Worm (Caenorhabditis elegans) whole organism, L3 larva: Measurements from ENCODE around the gene C50F4.10.

Experiments used
- R02D3.7 ChIP-seq: fragments of 150-350 bp; optimal IDR thresholded peaks from 2 replicates; lab custom pipeline; 2014; ENCODE audit warnings: missing biosample characterization, missing genetic modification characterization
- ZK546.5 ChIP-seq: sonication (generic microtip); optimal IDR thresholded peaks from 2 replicates; lab custom pipeline; 2017; ENCODE audit warnings: missing biosample characterization, missing genetic modification characterization
- aly-2 ChIP-seq: fragments of 150-350 bp; optimal IDR thresholded peaks from 2 replicates; lab custom pipeline; 2014; ENCODE audit warnings: missing biosample characterization, missing genetic modification characterization
- ama-1 ChIP-seq: fragments of 150-350 bp; optimal IDR thresholded peaks from 2 replicates; lab custom pipeline; 2018
- ceh-16 ChIP-seq: sonication (generic microtip); optimal IDR thresholded peaks from 2 replicates; lab custom pipeline; 2017; ENCODE audit warnings: missing biosample characterization, missing genetic modification characterization
- ceh-28 ChIP-seq: fragments of 150-350 bp; optimal IDR thresholded peaks from 2 replicates; lab custom pipeline; 2014; ENCODE audit warnings: missing biosample characterization, missing genetic modification reagents, missing genetic modification characterization
- ceh-82 ChIP-seq: fragments of 150-350 bp; optimal IDR thresholded peaks from 2 replicates; lab custom pipeline; 2014; ENCODE audit warnings: missing biosample characterization, missing genetic modification characterization
- ceh-9 ChIP-seq: sonication (generic microtip); optimal IDR thresholded peaks from 2 replicates; lab custom pipeline; 2018; ENCODE audit warnings: missing biosample characterization, missing genetic modification characterization
- daf-12 ChIP-seq: fragments of 150-350 bp; optimal IDR thresholded peaks from 2 replicates; lab custom pipeline; 2014; ENCODE audit warnings: missing biosample characterization, missing genetic modification reagents, missing genetic modification characterization
- egl-27 ChIP-seq: sonication (generic microtip); optimal IDR thresholded peaks from 4 replicates; lab custom pipeline; 2017; ENCODE audit warnings: missing biosample characterization, missing genetic modification reagents, missing genetic modification characterization
- egl-5 ChIP-seq: fragments of 150-350 bp; optimal IDR thresholded peaks from 2 replicates; lab custom pipeline; 2017; ENCODE audit warnings: missing biosample characterization, missing genetic modification reagents, missing genetic modification characterization, inconsistent platforms
- elt-1 ChIP-seq: fragments of 150-350 bp; optimal IDR thresholded peaks from 2 replicates; lab custom pipeline; 2014; ENCODE audit warnings: missing biosample characterization, missing genetic modification characterization
- elt-2 ChIP-seq: sonication (generic microtip); optimal IDR thresholded peaks from 2 replicates; lab custom pipeline; 2016; ENCODE audit warnings: missing genetic modification reagents, mild to moderate bottlenecking, missing genetic modification characterization, missing compliant biosample characterization
- elt-3 ChIP-seq, 3 experiments: fragments of 150-350 bp in 1 of 3; sonication (generic microtip) in 2 of 3; optimal IDR thresholded peaks; 2 replicates in 2 of 3; 4 replicates in 1 of 3; lab custom pipeline; 2014 to 2017; ENCODE audit warnings: missing biosample characterization in 3 of 3, missing genetic modification characterization in 3 of 3
- eor-1 ChIP-seq, 2 experiments: fragments of 150-350 bp; optimal IDR thresholded peaks; 2 replicates each; lab custom pipeline; 2014 to 2018; ENCODE audit warnings: missing biosample characterization in 2 of 2, missing genetic modification characterization in 2 of 2
- fkh-10 ChIP-seq: sonication (generic microtip); optimal IDR thresholded peaks from 2 replicates; lab custom pipeline; 2017; ENCODE audit warnings: missing biosample characterization, missing genetic modification reagents, missing genetic modification characterization
- fkh-2 ChIP-seq: fragments of 150-350 bp; optimal IDR thresholded peaks from 2 replicates; lab custom pipeline; 2014; ENCODE audit warnings: missing biosample characterization, missing genetic modification reagents, missing genetic modification characterization
- fos-1 ChIP-seq: fragments of 150-350 bp; optimal IDR thresholded peaks from 2 replicates; lab custom pipeline; 2014; ENCODE audit warnings: missing biosample characterization, missing genetic modification characterization
- hmg-11 ChIP-seq: sonication (generic microtip); optimal IDR thresholded peaks from 2 replicates; lab custom pipeline; 2016; ENCODE audit warnings: missing genetic modification characterization, missing compliant biosample characterization
- jun-1 ChIP-seq: fragments of 150-350 bp; optimal IDR thresholded peaks from 2 replicates; lab custom pipeline; 2014; ENCODE audit warnings: missing biosample characterization, missing genetic modification reagents, missing genetic modification characterization
- lin-15B ChIP-seq: fragments of 150-350 bp; optimal IDR thresholded peaks from 2 replicates; lab custom pipeline; 2014; ENCODE audit warnings: missing biosample characterization, missing genetic modification characterization
- lin-39 ChIP-seq: fragments of 150-350 bp; optimal IDR thresholded peaks from 2 replicates; lab custom pipeline; 2018; ENCODE audit warnings: missing biosample characterization, missing genetic modification reagents, missing genetic modification characterization
- lsy-12 ChIP-seq: sonication (generic microtip); optimal IDR thresholded peaks from 2 replicates; lab custom pipeline; 2016; ENCODE audit warnings: mild to moderate bottlenecking, missing genetic modification characterization, missing compliant biosample characterization
- mdl-1 ChIP-seq: fragments of 150-350 bp; optimal IDR thresholded peaks from 2 replicates; lab custom pipeline; 2014; ENCODE audit warnings: missing biosample characterization, missing genetic modification characterization
- mml-1 ChIP-seq: fragments of 150-350 bp; sonication (generic microtip); optimal IDR thresholded peaks from 3 replicates; lab custom pipeline; 2014; ENCODE audit warnings: missing biosample characterization, missing genetic modification characterization
- nfya-1 ChIP-seq: sonication (generic microtip); optimal IDR thresholded peaks from 2 replicates; lab custom pipeline; 2017; ENCODE audit warnings: missing genetic modification characterization, mild to moderate bottlenecking, missing compliant biosample characterization, antibody characterized with exemption, moderate library complexity; ENCODE audit not compliant: insufficient read depth
- nhr-11 ChIP-seq: fragments of 150-350 bp; optimal IDR thresholded peaks from 2 replicates; lab custom pipeline; 2014; ENCODE audit warnings: missing biosample characterization, missing genetic modification characterization
- nhr-12 ChIP-seq: fragments of 150-350 bp; optimal IDR thresholded peaks from 2 replicates; lab custom pipeline; 2014; ENCODE audit warnings: missing biosample characterization, missing genetic modification characterization
- nhr-23 ChIP-seq: fragments of 150-350 bp; optimal IDR thresholded peaks from 2 replicates; lab custom pipeline; 2014; ENCODE audit warnings: missing biosample characterization, missing genetic modification reagents, missing genetic modification characterization
- nhr-237 ChIP-seq: fragments of 150-350 bp; optimal IDR thresholded peaks from 2 replicates; lab custom pipeline; 2014; ENCODE audit warnings: missing biosample characterization, missing genetic modification characterization
- nhr-25 ChIP-seq: sonication (generic microtip); optimal IDR thresholded peaks from 2 replicates; lab custom pipeline; 2017; ENCODE audit warnings: missing biosample characterization, missing genetic modification characterization
- nhr-28 ChIP-seq: fragments of 150-350 bp; optimal IDR thresholded peaks from 2 replicates; lab custom pipeline; 2014; ENCODE audit warnings: missing biosample characterization, missing genetic modification characterization
- nhr-43 ChIP-seq: sonication (generic microtip); optimal IDR thresholded peaks from 2 replicates; lab custom pipeline; 2016; ENCODE audit warnings: mild to moderate bottlenecking, missing genetic modification characterization, missing compliant biosample characterization; ENCODE audit not compliant: poor library complexity, severe bottlenecking
- nhr-67 ChIP-seq: fragments of 150-350 bp; optimal IDR thresholded peaks from 2 replicates; lab custom pipeline; 2014; ENCODE audit warnings: missing biosample characterization, missing genetic modification characterization
- nhr-76 ChIP-seq: fragments of 150-350 bp; sonication (generic microtip); optimal IDR thresholded peaks from 5 replicates; lab custom pipeline; 2014; ENCODE audit warnings: missing biosample characterization, missing genetic modification characterization
- nhr-77 ChIP-seq: fragments of 150-350 bp; optimal IDR thresholded peaks from 2 replicates; lab custom pipeline; 2014; ENCODE audit warnings: missing biosample characterization, missing genetic modification characterization
- pha-4 ChIP-seq: fragments of 150-350 bp; optimal IDR thresholded peaks from 2 replicates; lab custom pipeline; 2014; ENCODE audit warnings: missing biosample characterization, missing genetic modification reagents, missing genetic modification characterization
- pqm-1 ChIP-seq: fragments of 150-350 bp; optimal IDR thresholded peaks from 2 replicates; lab custom pipeline; 2017; ENCODE audit warnings: missing biosample characterization, missing genetic modification characterization, inconsistent platforms
- sea-2 ChIP-seq: fragments of 150-350 bp; sonication (generic microtip); optimal IDR thresholded peaks from 4 replicates; lab custom pipeline; 2014; ENCODE audit warnings: missing biosample characterization, missing genetic modification reagents, missing genetic modification characterization
- skn-1 ChIP-seq: fragments of 150-350 bp; optimal IDR thresholded peaks from 2 replicates; lab custom pipeline; 2014; ENCODE audit warnings: missing biosample characterization, missing genetic modification characterization
- snpc-4 ChIP-seq: fragments of 150-350 bp; optimal IDR thresholded peaks from 2 replicates; lab custom pipeline; 2014; ENCODE audit warnings: missing biosample characterization, missing genetic modification characterization
- tbx-2 ChIP-seq: sonication (generic microtip); optimal IDR thresholded peaks from 2 replicates; lab custom pipeline; 2016; ENCODE audit warnings: mild to moderate bottlenecking, missing genetic modification characterization, missing compliant biosample characterization
- unc-39 ChIP-seq: sonication (generic microtip); optimal IDR thresholded peaks from 4 replicates; lab custom pipeline; 2017; ENCODE audit warnings: missing biosample characterization, missing genetic modification characterization
- unc-62 ChIP-seq: fragments of 150-350 bp; sonication (generic microtip); optimal IDR thresholded peaks from 4 replicates; lab custom pipeline; 2014; ENCODE audit warnings: missing biosample characterization, missing genetic modification reagents, missing genetic modification characterization
- zag-1 ChIP-seq: fragments of 150-350 bp; optimal IDR thresholded peaks from 2 replicates; lab custom pipeline; 2014; ENCODE audit warnings: missing biosample characterization, missing genetic modification characterization
- ztf-11 ChIP-seq: fragments of 150-350 bp; optimal IDR thresholded peaks from 2 replicates; lab custom pipeline; 2014; ENCODE audit warnings: missing biosample characterization, missing genetic modification characterization
- ztf-4 ChIP-seq: fragments of 150-350 bp; optimal IDR thresholded peaks from 2 replicates; lab custom pipeline; 2014; ENCODE audit warnings: missing biosample characterization, missing genetic modification characterization

The C50F4.10 gene

ce11 chrV:9506931-9507330 is 24.4 kb downstream of the C50F4.10 start:
- peak; percentile 80 for TF ChIP-seq pqm-1 (tag; lab: Kevin White, UChicago)
- peak; percentile 82 for TF ChIP-seq elt-2 (tag; lab: Kevin White, UChicago)
- TF ChIP-seq nhr-77 (tag; lab: Kevin White, UChicago) = no peak

ce11 chrV:9504474-9504960 is 26.9 kb downstream of the C50F4.10 start, which contains the start of gene haao-1:
Gene haao-1 (plus strand): TSS chrV:9504910.
- TF ChIP-seq nhr-23 (tag; lab: Kevin White, UChicago) (peak; percentile 41), hmg-11 (tag; lab: Kevin White, UChicago) (no peak), nhr-25 (peak; percentile 49), elt-2 (tag; lab: Kevin White, UChicago) (no peak)

DNA sequence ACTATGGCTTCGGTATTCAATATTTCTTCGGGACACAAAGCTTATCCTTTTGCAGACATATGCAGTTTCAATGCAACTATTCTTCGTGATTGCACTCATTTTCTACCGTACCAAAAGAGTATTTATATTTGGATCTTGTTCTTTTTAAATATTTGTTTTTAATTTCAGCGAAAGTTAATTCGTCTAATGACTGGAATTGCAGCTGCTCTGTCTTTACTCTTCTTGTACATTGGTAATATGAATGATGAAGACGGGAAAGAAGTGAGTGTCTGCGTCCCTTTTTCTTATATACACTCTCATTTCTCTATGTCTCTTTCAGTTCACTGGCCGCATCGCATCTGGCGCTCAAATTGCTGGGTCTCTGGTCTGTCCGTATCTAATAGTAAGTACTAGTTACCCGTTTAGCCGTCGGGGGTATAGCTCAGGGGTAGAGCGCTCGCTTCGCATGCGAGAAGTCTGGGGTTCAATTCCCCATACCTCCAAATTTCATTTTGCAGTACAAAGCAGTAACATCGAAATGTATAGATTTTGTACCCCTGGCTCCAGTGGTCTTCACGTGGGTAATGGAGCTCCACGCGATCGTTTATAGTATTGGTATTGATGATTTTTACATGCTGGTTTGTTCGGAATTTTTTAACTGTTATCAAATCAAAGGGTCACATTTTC is 28.1 kb downstream of the C50F4.10 start:
- no peak for TF ChIP-seq nhr-12
- TF ChIP-seq eor-1 (tag; optimal IDR thresholded peaks at IDR 0.05; lab: Kevin White, UChicago) = no peak
- TF ChIP-seq nhr-25 = peak; percentile 50
- TF ChIP-seq ZK546.5 (tag; lab: Kevin White, UChicago) = no peak
- peak; percentile 8 for TF ChIP-seq ceh-82
- no peak for TF ChIP-seq pha-4 (tag; lab: Kevin White, UChicago)
- no peak for TF ChIP-seq fos-1
- TF ChIP-seq egl-27 (tag; lab: Kevin White, UChicago) = no peak
- TF ChIP-seq nhr-43 = peak; percentile 77
- TF ChIP-seq lin-15B = peak; percentile 38
- TF ChIP-seq ceh-9 = no peak
- TF ChIP-seq nhr-76 (tag; lab: Kevin White, UChicago) = no peak
- no peak for TF ChIP-seq nhr-67 (tag; lab: Kevin White, UChicago)
- TF ChIP-seq fkh-2 = no peak
- TF ChIP-seq elt-2 (tag; lab: Kevin White, UChicago) = peak; percentile 52
- TF ChIP-seq nhr-11 (tag; lab: Kevin White, UChicago) = no peak
- peak; percentile 42 for TF ChIP-seq lsy-12 (tag; lab: Kevin White, UChicago)
- no peak for TF ChIP-seq skn-1 (tag; lab: Kevin White, UChicago)
- peak; percentile 51 for TF ChIP-seq ama-1 (lab: Kevin White, UChicago)
- no peak for TF ChIP-seq mml-1
- TF ChIP-seq nhr-28 (tag; lab: Kevin White, UChicago) = no peak
- TF ChIP-seq ztf-11 (tag; lab: Kevin White, UChicago) = no peak
- peak; percentile 40 for TF ChIP-seq nfya-1
- TF ChIP-seq elt-3 (tag; optimal IDR thresholded peaks at IDR 0.05; lab: Kevin White, UChicago) = no peak
- peak; percentile 33 for TF ChIP-seq elt-1 (tag; lab: Kevin White, UChicago)
- TF ChIP-seq R02D3.7 (tag; lab: Kevin White, UChicago) = no peak
- no peak for TF ChIP-seq nhr-237 (tag; lab: Kevin White, UChicago)
- TF ChIP-seq zag-1 = no peak
- TF ChIP-seq jun-1 (tag; lab: Kevin White, UChicago) = peak; percentile 17
- TF ChIP-seq hmg-11 (tag; lab: Kevin White, UChicago) = peak; percentile 90
- TF ChIP-seq nhr-77 (tag; lab: Kevin White, UChicago) = no peak
- peak; percentile 82 for TF ChIP-seq lin-39 (tag; lab: Kevin White, UChicago)
- TF ChIP-seq nhr-23 (tag; lab: Kevin White, UChicago) = peak; percentile 22
- no peak for TF ChIP-seq ceh-28
- no peak for TF ChIP-seq unc-39 (tag; lab: Kevin White, UChicago)
- TF ChIP-seq daf-12 (tag; lab: Kevin White, UChicago) = no peak
- no peak for TF ChIP-seq ztf-4 (tag; lab: Kevin White, UChicago)
- TF ChIP-seq unc-62 = no peak
- peak; percentile 48 for TF ChIP-seq tbx-2 (tag; lab: Kevin White, UChicago)
- TF ChIP-seq pqm-1 (tag; lab: Kevin White, UChicago) = peak; percentile 17
- no peak for TF ChIP-seq mdl-1 (tag; lab: Kevin White, UChicago)
- TF ChIP-seq fkh-10 (GFP tag; lab: Kevin White, UChicago) = no peak
- TF ChIP-seq snpc-4 = peak; percentile 95
- no peak for TF ChIP-seq aly-2 (tag; lab: Kevin White, UChicago)
- TF ChIP-seq egl-5 (tag; lab: Kevin White, UChicago) = peak; percentile 26
- TF ChIP-seq sea-2 (GFP tag; lab: Kevin White, UChicago) = no peak
- TF ChIP-seq ceh-16 (tag; lab: Kevin White, UChicago) = no peak
